Fruit fly (Drosophila melanogaster) whole organism, embryonic: ENCODE data around the gene Snx1.

Source experiments
- Atf6 ChIP-seq: fragments of 200-800 bp; sonication (Bioruptor generic); IDR thresholded peaks from 2 replicates; pipeline ENCODE4 v1.3.6; 2022; ENCODE audit warnings: missing biosample characterization, missing genetic modification characterization
- Bdp1 ChIP-seq: fragments of 200-800 bp; sonication (Bioruptor generic); optimal IDR thresholded peaks from 3 replicates; lab custom pipeline; 2016; ENCODE audit warnings: missing biosample characterization, missing genetic modification characterization
- CG11723 ChIP-seq: fragments of 200-800 bp; sonication (Bioruptor generic); optimal IDR thresholded peaks from 2 replicates; lab custom pipeline; 2017; ENCODE audit warnings: missing biosample characterization, mild to moderate bottlenecking, missing genetic modification characterization
- CG12219 ChIP-seq: fragments of 200-800 bp; sonication (Bioruptor generic); optimal IDR thresholded peaks from 3 replicates; lab custom pipeline; 2018; ENCODE audit warnings: missing biosample characterization, mild to moderate bottlenecking, missing genetic modification characterization
- CG12236 ChIP-seq: fragments of 200-800 bp; sonication (Bioruptor generic); optimal IDR thresholded peaks from 2 replicates; lab custom pipeline; 2016; ENCODE audit warnings: missing biosample characterization, missing genetic modification characterization
- CG12942 ChIP-seq: fragments of 200-800 bp; sonication (Bioruptor generic); optimal IDR thresholded peaks from 3 replicates; lab custom pipeline; 2016; ENCODE audit warnings: missing biosample characterization, missing genetic modification characterization
- CG13287 ChIP-seq: fragments of 200-800 bp; sonication (Bioruptor generic); IDR thresholded peaks from 2 replicates; pipeline ENCODE4 v1.3.6; 2022; ENCODE audit warnings: missing biosample characterization, missing genetic modification characterization; ENCODE audit not compliant: partially characterized antibody
- CG13624 ChIP-seq: fragments of 200-800 bp; sonication (Bioruptor generic); optimal IDR thresholded peaks from 2 replicates; lab custom pipeline; 2016; ENCODE audit warnings: missing biosample characterization, missing genetic modification characterization
- CG15514 ChIP-seq: fragments of 200-800 bp; sonication (Bioruptor generic); optimal IDR thresholded peaks from 3 replicates; lab custom pipeline; 2017; ENCODE audit warnings: missing biosample characterization, missing genetic modification characterization, mild to moderate bottlenecking, moderate library complexity, missing genetic modification reagents
- CG1647 ChIP-seq: fragments of 200-800 bp; sonication (Bioruptor generic); optimal IDR thresholded peaks from 3 replicates; lab custom pipeline; 2016; ENCODE audit warnings: missing biosample characterization, missing genetic modification characterization
- CG16813 ChIP-seq: fragments of 200-800 bp; sonication (Bioruptor generic); IDR thresholded peaks from 3 replicates; pipeline ENCODE4 v1.3.6; 2022; ENCODE audit warnings: missing biosample characterization, missing genetic modification characterization; ENCODE audit not compliant: partially characterized antibody
- CG17186 ChIP-seq: fragments of 200-800 bp; sonication (Bioruptor generic); optimal IDR thresholded peaks from 3 replicates; lab custom pipeline; 2017; ENCODE audit warnings: missing biosample characterization, missing genetic modification reagents, missing genetic modification characterization
- CG2129 ChIP-seq: fragments of 200-800 bp; sonication (Bioruptor generic); IDR thresholded peaks from 2 replicates; pipeline ENCODE4 v1.3.6; 2022; ENCODE audit warnings: missing biosample characterization, missing genetic modification characterization; ENCODE audit not compliant: partially characterized antibody
- CG32532 ChIP-seq: fragments of 200-800 bp; sonication (Bioruptor generic); IDR thresholded peaks from 2 replicates; pipeline ENCODE4 v1.3.6; 2022; ENCODE audit warnings: missing biosample characterization, missing genetic modification characterization
- CG32772 ChIP-seq: fragments of 200-800 bp; sonication (Bioruptor generic); IDR thresholded peaks from 2 replicates; pipeline ENCODE4 v1.3.6; 2022; ENCODE audit warnings: missing biosample characterization, missing genetic modification characterization
- CG34224 ChIP-seq: fragments of 200-800 bp; sonication (Bioruptor generic); IDR thresholded peaks from 3 replicates; pipeline ENCODE4 v1.3.6; 2022; ENCODE audit warnings: missing biosample characterization, missing genetic modification characterization; ENCODE audit not compliant: partially characterized antibody
- CG34376 ChIP-seq: fragments of 200-800 bp; sonication (Bioruptor generic); optimal IDR thresholded peaks from 2 replicates; lab custom pipeline; 2018; ENCODE audit warnings: missing biosample characterization, mild to moderate bottlenecking, missing genetic modification characterization
- CG4360 ChIP-seq: fragments of 200-800 bp; sonication (Bioruptor generic); IDR thresholded peaks from 2 replicates; pipeline ENCODE4 v1.3.6; 2022; ENCODE audit warnings: missing biosample characterization, missing genetic modification characterization
- CG4404 ChIP-seq: fragments of 200-800 bp; sonication (Bioruptor generic); IDR thresholded peaks from 2 replicates; pipeline ENCODE4 v1.3.6; 2022; ENCODE audit warnings: missing biosample characterization, missing genetic modification characterization
- CG7786 ChIP-seq: fragments of 200-800 bp; sonication (Bioruptor generic); optimal IDR thresholded peaks from 2 replicates; lab custom pipeline; 2016; ENCODE audit warnings: missing biosample characterization, missing genetic modification characterization
- CG8290 ChIP-seq, 3 experiments: fragments of 200-800 bp; sonication (Bioruptor generic); optimal IDR thresholded peaks; 2 replicates each; lab custom pipeline; 2016 to 2019; ENCODE audit warnings: missing biosample characterization in 3 of 3, missing genetic modification characterization in 3 of 3, mild to moderate bottlenecking in 2 of 3, moderate library complexity in 1 of 3
- CG9817 ChIP-seq: fragments of 200-800 bp; sonication (Bioruptor generic); optimal IDR thresholded peaks from 2 replicates; lab custom pipeline; 2018; ENCODE audit warnings: missing biosample characterization, mild to moderate bottlenecking, missing genetic modification characterization, moderate library complexity
- CTCF ChIP-seq: fragments of 200-800 bp; sonication (Bioruptor generic); optimal IDR thresholded peaks from 2 replicates; lab custom pipeline; 2017; ENCODE audit warnings: missing biosample characterization, mild to moderate bottlenecking, missing genetic modification characterization, moderate library complexity
- Doc2 ChIP-seq: fragments of 200-800 bp; sonication (Bioruptor generic); IDR thresholded peaks from 2 replicates; pipeline ENCODE4 v1.3.6; 2022; ENCODE audit warnings: missing biosample characterization, missing genetic modification characterization
- Ets65A ChIP-seq: fragments of 200-800 bp; sonication (Bioruptor generic); peaks from one replicate; lab custom pipeline; 2016; ENCODE audit warnings: missing biosample characterization, missing genetic modification characterization
- HHEX ChIP-seq: fragments of 200-800 bp; sonication (Bioruptor generic); optimal IDR thresholded peaks from 3 replicates; lab custom pipeline; 2017; ENCODE audit warnings: missing biosample characterization, mild to moderate bottlenecking, missing genetic modification characterization, missing genetic modification reagents
- HLH54F ChIP-seq: fragments of 200-800 bp; sonication (Bioruptor generic); optimal IDR thresholded peaks from 3 replicates; lab custom pipeline; 2016; ENCODE audit warnings: missing biosample characterization, missing genetic modification characterization
- Hr3 ChIP-seq: fragments of 200-800 bp; sonication (Bioruptor generic); optimal IDR thresholded peaks from 3 replicates; lab custom pipeline; 2016; ENCODE audit warnings: missing biosample characterization, missing genetic modification characterization
- Meics ChIP-seq: fragments of 200-800 bp; sonication (Bioruptor generic); optimal IDR thresholded peaks from 2 replicates; lab custom pipeline; 2017; ENCODE audit warnings: missing biosample characterization, mild to moderate bottlenecking, missing genetic modification characterization
- NFAT ChIP-seq: fragments of 200-800 bp; sonication (Bioruptor generic); IDR thresholded peaks from 2 replicates; pipeline ENCODE4 v1.3.6; 2022; ENCODE audit warnings: missing biosample characterization, missing genetic modification characterization
- Opbp ChIP-seq: fragments of 200-800 bp; sonication (Bioruptor generic); IDR thresholded peaks from 3 replicates; pipeline ENCODE4 v1.3.6; 2022; ENCODE audit warnings: missing biosample characterization, missing genetic modification characterization; ENCODE audit not compliant: partially characterized antibody
- Pdp1 ChIP-seq, 2 experiments: fragments of 200-800 bp; sonication (Bioruptor generic); optimal IDR thresholded peaks; 3 replicates each; lab custom pipeline; 2016; ENCODE audit warnings: missing biosample characterization in 2 of 2, missing genetic modification characterization in 2 of 2, mild to moderate bottlenecking in 1 of 2, moderate library complexity in 1 of 2
- Sry-β ChIP-seq: fragments of 200-800 bp; sonication (Bioruptor generic); optimal IDR thresholded peaks from 2 replicates; lab custom pipeline; 2018; ENCODE audit warnings: missing biosample characterization, mild to moderate bottlenecking, missing genetic modification characterization, moderate library complexity
- Vsx1 ChIP-seq: fragments of 200-800 bp; sonication (Bioruptor generic); optimal IDR thresholded peaks from 2 replicates; lab custom pipeline; 2017; ENCODE audit warnings: missing biosample characterization, mild to moderate bottlenecking, missing genetic modification characterization, missing genetic modification reagents
- ab ChIP-seq: fragments of 200-800 bp; sonication (Bioruptor generic); optimal IDR thresholded peaks from 2 replicates; lab custom pipeline; 2016; ENCODE audit warnings: missing biosample characterization, missing genetic modification characterization
- crc ChIP-seq: fragments of 200-800 bp; sonication (Bioruptor generic); optimal IDR thresholded peaks from 2 replicates; lab custom pipeline; 2016; ENCODE audit warnings: missing biosample characterization, missing genetic modification characterization
- crol ChIP-seq: fragments of 200-800 bp; sonication (Bioruptor generic); IDR thresholded peaks from 2 replicates; pipeline ENCODE4 v1.3.6; 2022; ENCODE audit warnings: missing biosample characterization, missing genetic modification characterization
- fru ChIP-seq: fragments of >200 bp; optimal IDR thresholded peaks from 2 replicates; lab custom pipeline; 2017
- gce ChIP-seq: fragments of 200-800 bp; sonication (Bioruptor generic); IDR thresholded peaks from 3 replicates; pipeline ENCODE4 v1.3.6; 2022; ENCODE audit warnings: missing biosample characterization, missing genetic modification characterization
- grn ChIP-seq: fragments of 200-800 bp; sonication (Bioruptor generic); optimal IDR thresholded peaks from 3 replicates; lab custom pipeline; 2017; ENCODE audit warnings: missing biosample characterization, missing genetic modification characterization
- gsb-n ChIP-seq: fragments of 200-800 bp; sonication (Bioruptor generic); optimal IDR thresholded peaks from 3 replicates; lab custom pipeline; 2018; ENCODE audit warnings: missing biosample characterization, mild to moderate bottlenecking, missing genetic modification characterization
- her ChIP-seq: fragments of 200-800 bp; sonication (Bioruptor generic); optimal IDR thresholded peaks from 2 replicates; lab custom pipeline; 2016; ENCODE audit warnings: missing biosample characterization, missing genetic modification characterization
- lbe ChIP-seq: fragments of 200-800 bp; sonication (Bioruptor generic); optimal IDR thresholded peaks from 2 replicates; lab custom pipeline; 2016; ENCODE audit warnings: missing biosample characterization, mild to moderate bottlenecking, missing genetic modification characterization
- onecut ChIP-seq: fragments of 200-800 bp; sonication (Bioruptor generic); IDR thresholded peaks from 2 replicates; pipeline ENCODE4 v1.3.6; 2022; ENCODE audit warnings: missing biosample characterization, missing genetic modification characterization
- pzg ChIP-seq: fragments of 200-800 bp; sonication (Bioruptor generic); optimal IDR thresholded peaks from 3 replicates; lab custom pipeline; 2018; ENCODE audit warnings: missing biosample characterization, mild to moderate bottlenecking, missing genetic modification characterization, moderate library complexity
- rib ChIP-seq: fragments of 200-800 bp; sonication (Bioruptor generic); IDR thresholded peaks from 2 replicates; pipeline ENCODE4 v1.3.6; 2022; ENCODE audit warnings: missing biosample characterization, missing genetic modification characterization
- sc ChIP-seq, 3 experiments: fragments of >200 bp in 2 of 3; fragments of 200-800 bp in 1 of 3; sonication (Bioruptor generic) in 1 of 3; optimal IDR thresholded peaks; 2 replicates in 2 of 3; 3 replicates in 1 of 3; lab custom pipeline; 2017; ENCODE audit warnings: mild to moderate bottlenecking in 1 of 3, missing biosample characterization in 1 of 3, missing genetic modification characterization in 1 of 3, missing genetic modification reagents in 1 of 3
- sens ChIP-seq: fragments of 200-800 bp; sonication (Bioruptor generic); peaks from one replicate; lab custom pipeline; 2016; ENCODE audit warnings: missing biosample characterization, missing genetic modification characterization
- sob ChIP-seq: fragments of 200-800 bp; sonication (Bioruptor generic); IDR thresholded peaks from 2 replicates; pipeline ENCODE4 v1.3.6; 2022; ENCODE audit warnings: missing biosample characterization, missing genetic modification characterization
- vvl ChIP-seq: fragments of 200-800 bp; sonication (Bioruptor generic); IDR thresholded peaks from 2 replicates; pipeline ENCODE4 v1.3.6; 2022; ENCODE audit warnings: missing biosample characterization, missing genetic modification characterization

Gene Snx1

DNA sequence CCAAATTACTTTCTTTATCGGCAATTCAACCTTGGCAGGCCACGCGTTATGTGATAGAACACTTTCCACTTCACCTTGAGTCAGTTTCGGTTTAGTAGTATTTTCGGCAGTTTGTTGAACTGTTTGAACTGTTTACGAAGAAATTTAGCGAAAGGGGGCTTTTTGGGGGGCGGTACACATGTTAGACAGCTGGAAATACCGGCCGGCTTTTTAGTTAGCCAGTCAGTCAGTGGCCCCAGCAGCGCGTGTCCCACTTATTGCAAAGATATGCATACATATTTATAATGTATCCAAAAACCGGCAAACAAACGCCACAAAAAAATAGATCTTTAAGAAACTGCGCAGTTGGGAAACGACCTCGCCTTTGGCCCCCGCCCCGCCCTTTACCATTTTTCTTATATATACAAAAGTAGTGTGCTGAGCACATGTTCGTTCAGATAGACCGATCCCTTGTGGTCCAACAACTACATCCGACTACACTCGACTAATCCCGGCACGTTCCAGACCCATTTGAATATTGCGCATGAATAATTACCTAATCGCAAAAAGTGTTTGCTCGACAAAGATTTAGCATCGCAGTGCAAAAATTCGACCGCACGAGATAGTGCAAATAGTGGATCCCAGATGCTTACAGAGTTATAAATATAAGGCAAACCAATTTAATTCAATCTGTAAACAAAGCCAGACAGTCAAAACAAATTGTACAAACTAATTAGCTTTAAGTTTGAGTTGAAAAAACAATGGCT, 30.4 kb downstream of the Snx1 start (continued):
- no peak for TF ChIP-seq crc
- no peak for TF ChIP-seq CG11723 (GFP tag; lab: Kevin White, UChicago)
- no peak for TF ChIP-seq gsb-n (tag; lab: Kevin White, UChicago)
- peak; percentile 95 for TF ChIP-seq CG13624 (GFP tag; lab: Kevin White, UChicago)
- peak; percentile 33; the same call in 1 of the 2 replicates for TF ChIP-seq vvl (GFP tag; lab: Robert Waterston, UW)
- TF ChIP-seq CG8290 (GFP tag; optimal IDR thresholded peaks at IDR 0.05; lab: Kevin White, UChicago), result no peak
- TF ChIP-seq CG8290 (tag; optimal IDR thresholded peaks at IDR 0.05; lab: Kevin White, UChicago), result no peak
- TF ChIP-seq CG1647 (GFP tag; lab: Kevin White, UChicago), result no peak
- no peak for TF ChIP-seq CG4360 (GFP tag; lab: Robert Waterston, UW)
- TF ChIP-seq CG7786, result no peak
- TF ChIP-seq CG32532 (GFP tag; lab: Robert Waterston, UW), result no peak
- TF ChIP-seq NFAT (GFP tag; lab: Robert Waterston, UW), result 0 out of 2 replicates have a peak, but pooled peaks have one; percentile 14
- TF ChIP-seq CG12942, result no peak
- TF ChIP-seq HHEX (GFP tag; lab: Kevin White, UChicago), result no peak
- no peak for TF ChIP-seq ab (GFP tag; lab: Kevin White, UChicago)
- TF ChIP-seq CG12219 (GFP tag; lab: Kevin White, UChicago), result no peak
- no peak for TF ChIP-seq pzg (GFP tag; lab: Kevin White, UChicago)
- no peak for TF ChIP-seq gce (GFP tag; lab: Robert Waterston, UW)
- TF ChIP-seq CG17186, result no peak
- TF ChIP-seq Meics (GFP tag; lab: Kevin White, UChicago), result no peak
- no peak for TF ChIP-seq Sry-β (GFP tag; lab: Kevin White, UChicago)
- TF ChIP-seq CG32772 (GFP tag; lab: Robert Waterston, UW), result no peak
- peak; percentile 38 for TF ChIP-seq Ets65A (GFP tag; lab: Kevin White, UChicago)
- TF ChIP-seq Doc2, result no peak
- TF ChIP-seq CG4404, result no peak
- peak; percentile 2 for TF ChIP-seq Vsx1 (GFP tag; lab: Kevin White, UChicago)
- TF ChIP-seq lbe (GFP tag; lab: Kevin White, UChicago), result peak; percentile 19
- no peak for TF ChIP-seq Hr3 (GFP tag; lab: Kevin White, UChicago)
- no peak for TF ChIP-seq CTCF (GFP tag; lab: Kevin White, UChicago)
- no peak for TF ChIP-seq sob (GFP tag; lab: Robert Waterston, UW)
- TF ChIP-seq Atf6 (GFP tag; lab: Robert Waterston, UW), result peak; percentile 58
- no peak for TF ChIP-seq grn (GFP tag; lab: Kevin White, UChicago)
- no peak for TF ChIP-seq CG15514 (GFP tag; lab: Kevin White, UChicago)
- TF ChIP-seq sens (GFP tag; lab: Kevin White, UChicago), result peak; percentile 67
- no peak for TF ChIP-seq HLH54F (GFP tag; lab: Kevin White, UChicago)
- peak in 1 of 2 experiments; percentile 26 for TF ChIP-seq Pdp1 (GFP tag; optimal IDR thresholded peaks at IDR 0.05; lab: Kevin White, UChicago)
- TF ChIP-seq CG34224, result no peak
- TF ChIP-seq CG13287 (GFP tag; lab: Robert Waterston, UW), result peak; percentile 18; the same call in 1 of the 2 replicates
- 0 out of 3 replicates have a peak, but pooled peaks have one; percentile 14 for TF ChIP-seq CG16813
- TF ChIP-seq Opbp, result no peak
- peak; percentile 49 for TF ChIP-seq rib (GFP tag; lab: Robert Waterston, UW)
- TF ChIP-seq CG9817, result no peak
- no peak for TF ChIP-seq her
- no peak for TF ChIP-seq CG2129 (GFP tag; lab: Robert Waterston, UW)
- peak; percentile 11 for TF ChIP-seq CG34376 (GFP tag; lab: Kevin White, UChicago)
- TF ChIP-seq onecut, result no peak
- no peak for TF ChIP-seq Bdp1 (GFP tag; lab: Kevin White, UChicago)
- TF ChIP-seq sc (optimal IDR thresholded peaks at IDR 0.05; lab: Kevin White, UChicago), result no peak
- TF ChIP-seq sc (GFP tag; optimal IDR thresholded peaks at IDR 0.05; lab: Kevin White, UChicago), result no peak
- no peak for TF ChIP-seq CG12236 (GFP tag; lab: Kevin White, UChicago)
- TF ChIP-seq crol (GFP tag; lab: Robert Waterston, UW), result peak; percentile 66; the same call in 1 of the 2 replicates
- TF ChIP-seq fru, result no peak
